Worm (Caenorhabditis elegans) whole organism, midembryonic: ENCODE results near the gene F56A8.4.

Experiments used
- T22C8.4 ChIP-seq: fragments of 200-800 bp; sonication (Bioruptor generic); IDR thresholded peaks from 2 replicates; pipeline ENCODE4 v1.3.6; 2022; ENCODE audit warnings: missing genetic modification characterization, missing compliant biosample characterization
- cog-1 ChIP-seq: sonication (generic microtip); optimal IDR thresholded peaks from 2 replicates; lab custom pipeline; 2016; ENCODE audit warnings: missing genetic modification characterization, missing compliant biosample characterization
- flt-1 ChIP-seq: fragments of 200-800 bp; sonication (Bioruptor generic); IDR thresholded peaks from 2 replicates; pipeline ENCODE4 v1.3.6; 2022; ENCODE audit warnings: missing genetic modification characterization, missing compliant biosample characterization
- klf-2 ChIP-seq: fragments of 200-800 bp; sonication (Bioruptor generic); conservative IDR thresholded peaks from 2 replicates; pipeline ENCODE4 v1.3.6; 2022; ENCODE audit warnings: missing genetic modification reagents, missing genetic modification characterization, missing compliant biosample characterization
- med-1 ChIP-seq: sonication (generic microtip); optimal IDR thresholded peaks from 2 replicates; lab custom pipeline; 2017; ENCODE audit warnings: missing genetic modification characterization, mild to moderate bottlenecking, missing compliant biosample characterization, antibody characterized with exemption, missing genetic modification reagents; ENCODE audit not compliant: insufficient read depth
- ref-1 ChIP-seq: fragments of 200-800 bp; sonication (Bioruptor generic); conservative IDR thresholded peaks from 2 replicates; pipeline ENCODE4 v1.3.6; 2022; ENCODE audit warnings: missing genetic modification reagents, missing genetic modification characterization, missing compliant biosample characterization
- tab-1 ChIP-seq: fragments of 200-800 bp; sonication (Bioruptor generic); IDR thresholded peaks from 2 replicates; pipeline ENCODE4 v1.3.6; 2022; ENCODE audit warnings: missing genetic modification characterization, missing compliant biosample characterization
- ztf-23 ChIP-seq: fragments of 200-800 bp; sonication (Bioruptor generic); IDR thresholded peaks from 2 replicates; pipeline ENCODE4 v1.3.6; 2022; ENCODE audit warnings: missing genetic modification reagents, missing genetic modification characterization, missing compliant biosample characterization
- ztf-29 ChIP-seq: fragments of 200-800 bp; sonication (Bioruptor generic); IDR thresholded peaks from 2 replicates; pipeline ENCODE4 v1.3.6; 2022; ENCODE audit warnings: missing genetic modification reagents, missing genetic modification characterization, missing compliant biosample characterization

Gene F56A8.4

ce11 chrIII:13302578-13302977 lies 39.5 kb downstream of the F56A8.4 start:
- TF ChIP-seq ztf-23 (GFP tag; lab: Robert Waterston, UW) (no peak), flt-1 (no peak), tab-1 (GFP tag; lab: Robert Waterston, UW) (no peak), med-1 (no peak)

ce11 chrIII:13305537-13305936 lies 42.5 kb downstream of the F56A8.4 start:
- no peak for TF ChIP-seq ref-1 (GFP tag; lab: Robert Waterston, UW)
- no peak for TF ChIP-seq tab-1 (GFP tag; lab: Robert Waterston, UW)
- no peak for TF ChIP-seq cog-1 (tag; lab: Kevin White, UChicago)
- no peak for TF ChIP-seq T22C8.4 (GFP tag; lab: Robert Waterston, UW)
- TF ChIP-seq ztf-29, result no peak
- no peak for TF ChIP-seq ztf-23 (GFP tag; lab: Robert Waterston, UW)
- no peak for TF ChIP-seq med-1
- TF ChIP-seq klf-2, result no peak
- no peak for TF ChIP-seq flt-1

ce11 chrIII:13307107-13307506 lies 44.0 kb downstream of the F56A8.4 start, which contains the start of the genes klp-19 and slc-36.1:
Gene klp-19 (minus strand): TSS chrIII:13307259.
Gene slc-36.1 (plus strand): TSS chrIII:13307502.
- TF ChIP-seq flt-1 (no peak), T22C8.4 (GFP tag; lab: Robert Waterston, UW) (no peak), med-1 (no peak), ztf-23 (GFP tag; lab: Robert Waterston, UW) (no peak), klf-2 (no peak), cog-1 (tag; lab: Kevin White, UChicago) (no peak), ref-1 (GFP tag; lab: Robert Waterston, UW) (no peak), tab-1 (GFP tag; lab: Robert Waterston, UW) (no peak), ztf-29 (no peak)

- TF ChIP-seq T22C8.4 (GFP tag; lab: Robert Waterston, UW) (no peak), ztf-29 (no peak), tab-1 (GFP tag; lab: Robert Waterston, UW) (no peak), cog-1 (tag; lab: Kevin White, UChicago) (no peak)
These were observed 47.5 kb downstream of the F56A8.4 start for ce11 chrIII:13310552-13310951.

ce11 chrIII:13313788-13314187 lies 50.7 kb downstream of the F56A8.4 start, which contains the start of gene Y43F4B.10:
Gene Y43F4B.10 (plus strand): TSS chrIII:13314068.
- TF ChIP-seq T22C8.4 (GFP tag; lab: Robert Waterston, UW) (0 out of 2 replicates have a peak, but pooled peaks have one; percentile 38), ztf-23 (GFP tag; lab: Robert Waterston, UW) (no peak)

- no peak for TF ChIP-seq T22C8.4 (GFP tag; lab: Robert Waterston, UW)
- TF ChIP-seq klf-2, result no peak
- no peak for TF ChIP-seq flt-1
- TF ChIP-seq ref-1 (GFP tag; lab: Robert Waterston, UW), result no peak
- no peak for TF ChIP-seq tab-1 (GFP tag; lab: Robert Waterston, UW)
- TF ChIP-seq med-1, result no peak
- no peak for TF ChIP-seq ztf-29
- no peak for TF ChIP-seq ztf-23 (GFP tag; lab: Robert Waterston, UW)
- TF ChIP-seq cog-1 (tag; lab: Kevin White, UChicago), result no peak
These were observed 51.5 kb downstream of the F56A8.4 start for ce11 chrIII:13314636-13315035.
